Fruit fly (Drosophila melanogaster): ENCODE measurements around the gene GAPcenA.

Gene GAPcenA

DNA sequence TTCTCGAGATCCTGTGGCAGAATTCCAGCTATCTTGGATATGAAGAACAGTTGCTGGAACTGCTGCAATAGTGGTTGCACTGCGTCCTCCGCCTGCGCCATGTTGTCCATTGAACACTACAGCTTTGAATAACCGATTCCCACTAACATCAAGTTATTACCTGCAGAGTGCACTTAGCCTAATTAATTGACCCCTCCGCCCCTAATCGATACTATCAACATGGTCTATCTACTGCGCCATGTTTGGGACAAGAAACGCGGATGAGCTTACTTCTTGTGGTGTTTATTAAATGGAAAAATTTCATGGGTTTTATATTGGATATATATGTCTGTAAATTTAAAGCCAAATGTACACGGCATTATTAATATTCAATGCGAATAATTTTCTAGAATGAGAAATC, 39.5 kb upstream of the GAPcenA start, which contains the start of gene Gr66a:
TSS of gene Gr66a (minus strand) at position 101 of the 400 bp plus-strand sequence.
- no peak for TF ChIP-seq pad (GFP tag; optimal IDR thresholded peaks at IDR 0.05)
- TF ChIP-seq CG14711 (tag; optimal IDR thresholded peaks at IDR 0.05), result no peak
- no peak for TF ChIP-seq tj (GFP tag; optimal IDR thresholded peaks at IDR 0.05)
- no peak for TF ChIP-seq Clk (GFP tag; optimal IDR thresholded peaks at IDR 0.05)
- TF ChIP-seq Hr96 (GFP tag; optimal IDR thresholded peaks at IDR 0.05), result no peak
- no peak for TF ChIP-seq toe (GFP tag; optimal IDR thresholded peaks at IDR 0.05)
- TF ChIP-seq CG12768 (GFP tag; optimal IDR thresholded peaks at IDR 0.05), result no peak
- no peak for TF ChIP-seq Crg-1 (GFP tag; optimal IDR thresholded peaks at IDR 0.05)
- TF ChIP-seq CG7101 (tag; optimal IDR thresholded peaks at IDR 0.05), result no peak

- TF ChIP-seq Hr96 (GFP tag; optimal IDR thresholded peaks at IDR 0.05) (no peak), CG33017 (tag; optimal IDR thresholded peaks at IDR 0.05) (peak; percentile 80), cnc (optimal IDR thresholded peaks at IDR 0.05) (no peak), CG7101 (tag; optimal IDR thresholded peaks at IDR 0.05) (peak; percentile 90), CG14711 (tag; optimal IDR thresholded peaks at IDR 0.05) (peak; percentile 72), CG12768 (GFP tag; optimal IDR thresholded peaks at IDR 0.05) (peak; percentile 89), cic (GFP tag; optimal IDR thresholded peaks at IDR 0.05) (peak; percentile 28), Crg-1 (GFP tag; optimal IDR thresholded peaks at IDR 0.05) (peak; percentile 82), ovo (GFP tag; optimal IDR thresholded peaks at IDR 0.05) (peak; percentile 28), Mnt (GFP tag; optimal IDR thresholded peaks at IDR 0.05) (peak; percentile 69), CG11617 (GFP tag; optimal IDR thresholded peaks at IDR 0.05) (peak; percentile 78), CG7045 (GFP tag; optimal IDR thresholded peaks at IDR 0.05) (peak; percentile 80), tj (GFP tag; optimal IDR thresholded peaks at IDR 0.05) (peak; percentile 76), pad (GFP tag; optimal IDR thresholded peaks at IDR 0.05) (peak; percentile 87), kay (GFP tag; ENCODE audit: borderline replicate concordance) (peak; percentile 98), bab1 (GFP tag; optimal IDR thresholded peaks at IDR 0.05) (peak; percentile 59), Clk (GFP tag; optimal IDR thresholded peaks at IDR 0.05) (peak; percentile 81), CG5204 (GFP tag; optimal IDR thresholded peaks at IDR 0.05) (no peak), toe (GFP tag; optimal IDR thresholded peaks at IDR 0.05) (no peak), CG1620 (GFP tag; optimal IDR thresholded peaks at IDR 0.05) (peak; percentile 79)
Observed at dm6 chr3L:8308891-8309352, 37.4 kb upstream of the GAPcenA start, which contains the start of gene BI-1. BI-1 (minus strand) TSS chr3L:8308941.

DNA sequence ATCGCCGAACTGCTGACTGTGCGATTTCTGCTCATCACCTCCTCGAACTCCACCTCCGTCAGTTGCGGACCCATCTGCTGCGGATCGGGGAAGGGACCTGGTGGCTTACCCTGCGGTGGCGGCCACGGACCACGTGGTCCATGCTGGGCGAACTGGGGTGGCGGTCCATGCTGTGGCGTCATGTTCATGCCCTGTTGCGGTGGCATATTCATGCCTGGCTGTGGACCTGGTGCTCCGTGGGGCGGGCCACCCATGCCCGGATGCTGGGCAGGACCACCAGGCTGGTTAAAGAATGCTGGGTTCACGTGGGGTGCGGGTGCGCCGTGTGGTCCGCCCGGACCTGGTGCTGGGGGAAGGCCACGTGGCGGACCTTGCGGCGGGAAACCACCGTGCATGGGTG, 34.1 kb upstream of the GAPcenA start:
- no peak for TF ChIP-seq Crg-1 (GFP tag; optimal IDR thresholded peaks at IDR 0.05)
- TF ChIP-seq Clk (GFP tag; optimal IDR thresholded peaks at IDR 0.05), result no peak
- TF ChIP-seq kay (GFP tag; ENCODE audit: borderline replicate concordance), result no peak
- no peak for TF ChIP-seq CG7045 (GFP tag; optimal IDR thresholded peaks at IDR 0.05)
- TF ChIP-seq Mnt (GFP tag; optimal IDR thresholded peaks at IDR 0.05), result no peak
- TF ChIP-seq cnc (optimal IDR thresholded peaks at IDR 0.05), result no peak
- no peak for TF ChIP-seq ovo (GFP tag; optimal IDR thresholded peaks at IDR 0.05)
- no peak for TF ChIP-seq tj (GFP tag; optimal IDR thresholded peaks at IDR 0.05)
- TF ChIP-seq cic (GFP tag; optimal IDR thresholded peaks at IDR 0.05), result no peak
- no peak for TF ChIP-seq toe (GFP tag; optimal IDR thresholded peaks at IDR 0.05)
- TF ChIP-seq CG12768 (GFP tag; optimal IDR thresholded peaks at IDR 0.05), result no peak
- no peak for TF ChIP-seq CG14711 (tag; optimal IDR thresholded peaks at IDR 0.05)
- no peak for TF ChIP-seq CG11617 (GFP tag; optimal IDR thresholded peaks at IDR 0.05)
- TF ChIP-seq CG33017 (tag; optimal IDR thresholded peaks at IDR 0.05), result no peak
- TF ChIP-seq bab1 (GFP tag; optimal IDR thresholded peaks at IDR 0.05), result no peak
- no peak for TF ChIP-seq CG1620 (GFP tag; optimal IDR thresholded peaks at IDR 0.05)
- TF ChIP-seq pad (GFP tag; optimal IDR thresholded peaks at IDR 0.05), result no peak
- TF ChIP-seq CG5204 (GFP tag; optimal IDR thresholded peaks at IDR 0.05), result no peak
- no peak for TF ChIP-seq CG7101 (tag; optimal IDR thresholded peaks at IDR 0.05)
- no peak for TF ChIP-seq Hr96 (GFP tag; optimal IDR thresholded peaks at IDR 0.05)

DNA sequence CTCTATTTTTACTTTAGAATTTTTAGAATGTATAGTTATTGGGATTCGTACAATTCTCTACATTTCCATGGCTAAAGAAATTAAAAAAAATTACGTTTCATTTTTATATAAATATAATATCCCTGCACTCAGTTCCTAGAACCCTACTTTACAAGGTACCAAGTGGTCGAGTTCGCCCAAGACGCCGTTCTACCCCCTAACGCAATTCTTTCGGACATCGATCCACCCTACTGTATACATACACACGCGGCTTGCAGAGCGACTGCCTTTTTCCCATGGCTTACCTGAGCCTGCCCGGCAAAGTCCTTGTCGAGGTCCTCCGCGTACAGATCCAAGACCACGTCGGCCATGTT, 31.6 kb upstream of the GAPcenA start:
- TF ChIP-seq Hr96 (GFP tag; optimal IDR thresholded peaks at IDR 0.05) (no peak), CG5204 (GFP tag; optimal IDR thresholded peaks at IDR 0.05) (no peak), cic (GFP tag; optimal IDR thresholded peaks at IDR 0.05) (no peak)

dm6 chr3L:8315141-8315816, 31.1 kb upstream of the GAPcenA start, which contains the start of gene Cpsf6:
Cpsf6 (minus strand) TSS chr3L:8315502.
- TF ChIP-seq ovo (GFP tag; optimal IDR thresholded peaks at IDR 0.05) (peak; percentile 26), cnc (optimal IDR thresholded peaks at IDR 0.05) (no peak), tj (GFP tag; optimal IDR thresholded peaks at IDR 0.05) (peak; percentile 62), kay (GFP tag; ENCODE audit: borderline replicate concordance) (peak; percentile 71), Crg-1 (GFP tag; optimal IDR thresholded peaks at IDR 0.05) (peak; percentile 51), CG1620 (GFP tag; optimal IDR thresholded peaks at IDR 0.05) (peak; percentile 6), CG5204 (GFP tag; optimal IDR thresholded peaks at IDR 0.05) (no peak), CG14711 (tag; optimal IDR thresholded peaks at IDR 0.05) (peak; percentile 56), CG11617 (GFP tag; optimal IDR thresholded peaks at IDR 0.05) (peak; percentile 25), Clk (GFP tag; optimal IDR thresholded peaks at IDR 0.05) (no peak), pad (GFP tag; optimal IDR thresholded peaks at IDR 0.05) (peak; percentile 56), CG7045 (GFP tag; optimal IDR thresholded peaks at IDR 0.05) (no peak), CG12768 (GFP tag; optimal IDR thresholded peaks at IDR 0.05) (no peak), bab1 (GFP tag; optimal IDR thresholded peaks at IDR 0.05) (peak; percentile 71), CG7101 (tag; optimal IDR thresholded peaks at IDR 0.05) (peak; percentile 34), CG33017 (tag; optimal IDR thresholded peaks at IDR 0.05) (peak; percentile 13), Hr96 (GFP tag; optimal IDR thresholded peaks at IDR 0.05) (peak; percentile 2), cic (GFP tag; optimal IDR thresholded peaks at IDR 0.05) (no peak), Mnt (GFP tag; optimal IDR thresholded peaks at IDR 0.05) (peak; percentile 74), toe (GFP tag; optimal IDR thresholded peaks at IDR 0.05) (peak; percentile 50)

Measured in whole organism, adult.